Fruit fly (Drosophila melanogaster) whole organism, prepupa: ENCODE measurements around the gene CG32454.
A peak's percentile ranks its signal among the peaks of the same experiment; 100 is the strongest.

Experiments
- CG4318 ChIP-seq: fragments of 200-800 bp; sonication (Bioruptor generic); optimal IDR thresholded peaks from 3 replicates; lab custom pipeline; 2017; ENCODE audit warnings: missing biosample characterization, mild to moderate bottlenecking, missing genetic modification characterization
- CG6854 ChIP-seq: fragments of 200-800 bp; sonication (Bioruptor generic); optimal IDR thresholded peaks from 2 replicates; lab custom pipeline; 2017; ENCODE audit warnings: missing biosample characterization, mild to moderate bottlenecking, missing genetic modification characterization
- Lpt ChIP-seq: fragments of 200-800 bp; sonication (Bioruptor generic); optimal IDR thresholded peaks from 3 replicates; lab custom pipeline; 2016; ENCODE audit warnings: missing biosample characterization, missing genetic modification characterization
- OdsH ChIP-seq: fragments of 200-800 bp; sonication (Bioruptor generic); optimal IDR thresholded peaks from 3 replicates; lab custom pipeline; 2016; ENCODE audit warnings: missing biosample characterization, missing genetic modification characterization
- Sox102F ChIP-seq: fragments of 200-800 bp; sonication (Bioruptor generic); optimal IDR thresholded peaks from 2 replicates; lab custom pipeline; 2016; ENCODE audit warnings: missing biosample characterization, mild to moderate bottlenecking, missing genetic modification characterization
- cyc ChIP-seq: fragments of 200-800 bp; sonication (Bioruptor generic); optimal IDR thresholded peaks from 3 replicates; lab custom pipeline; 2016; ENCODE audit warnings: missing biosample characterization, missing genetic modification characterization
- dac ChIP-seq: fragments of 200-800 bp; sonication (Bioruptor generic); optimal IDR thresholded peaks from 2 replicates; lab custom pipeline; 2017; ENCODE audit warnings: missing biosample characterization, mild to moderate bottlenecking, missing genetic modification characterization
- eg ChIP-seq: fragments of 200-800 bp; sonication (Bioruptor generic); IDR thresholded peaks from 3 replicates; pipeline ENCODE4 v1.3.6; 2022; ENCODE audit warnings: missing biosample characterization, missing genetic modification characterization
- spab ChIP-seq: fragments of 200-800 bp; sonication (Bioruptor generic); optimal IDR thresholded peaks from 2 replicates; lab custom pipeline; 2017; ENCODE audit warnings: missing biosample characterization, mild to moderate bottlenecking, missing genetic modification characterization, missing genetic modification reagents
- svp ChIP-seq: fragments of 200-800 bp; sonication (Bioruptor generic); peaks from one replicate; lab custom pipeline; 2016; ENCODE audit warnings: missing biosample characterization, missing genetic modification characterization
- vri ChIP-seq: fragments of 200-800 bp; sonication (Bioruptor generic); optimal IDR thresholded peaks from 3 replicates; lab custom pipeline; 2016; ENCODE audit warnings: missing biosample characterization, mild to moderate bottlenecking, missing genetic modification characterization

CG32454 gene

DNA sequence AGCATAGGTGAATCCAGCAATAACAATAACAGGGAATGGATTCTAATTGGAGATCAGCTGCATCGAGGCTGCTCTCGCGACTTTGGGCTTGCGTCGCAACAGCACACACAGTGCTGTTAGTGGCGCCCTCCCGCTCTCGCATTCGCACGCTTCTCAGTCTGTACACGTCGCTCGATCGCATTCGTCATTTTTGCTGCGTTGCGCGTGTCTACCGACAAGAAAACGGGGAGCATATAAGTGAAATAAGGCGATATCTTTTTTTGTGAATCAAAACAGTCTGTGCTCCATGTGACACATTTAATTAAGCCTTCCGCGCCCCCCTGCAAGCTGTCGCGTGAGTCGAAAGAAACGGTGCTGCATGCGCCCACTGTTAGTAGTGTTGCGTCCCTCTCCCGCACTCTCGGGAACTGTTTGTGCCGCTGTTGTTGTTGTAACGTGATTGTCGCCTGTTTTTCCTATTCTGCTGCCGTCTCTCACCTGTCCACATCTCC, 43.9 kb downstream of the CG32454 start (continued):
- TF ChIP-seq eg (GFP tag; lab: Robert Waterston, UW) (0 out of 3 replicates have a peak, but pooled peaks have one; percentile 41), vri (GFP tag; lab: Kevin White, UChicago) (no peak), OdsH (no peak), Lpt (peak; percentile 10), CG6854 (GFP tag; lab: Kevin White, UChicago) (peak; percentile 22), CG4318 (GFP tag; lab: Kevin White, UChicago) (no peak), dac (GFP tag; lab: Kevin White, UChicago) (no peak)

DNA sequence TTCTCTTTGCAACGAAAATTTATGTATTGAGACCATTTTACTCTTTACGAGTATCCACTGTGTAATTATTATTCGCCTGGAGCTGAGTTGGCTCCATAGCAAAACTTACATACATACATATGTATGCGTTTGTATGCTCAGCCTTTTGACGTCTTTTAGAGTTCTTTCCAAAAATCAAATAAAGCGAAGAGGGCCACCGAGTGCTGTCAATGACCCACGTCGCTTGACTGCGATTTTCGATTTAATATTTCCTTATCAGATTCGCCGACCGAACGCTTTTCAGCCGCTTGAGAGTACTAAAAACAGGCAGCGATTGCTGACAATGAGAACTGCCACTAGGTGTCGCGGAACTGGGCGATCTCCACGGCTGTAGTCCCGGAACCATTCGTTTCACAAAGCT, 44.9 kb downstream of the CG32454 start:
- peak; percentile 11 for TF ChIP-seq Sox102F (GFP tag; lab: Kevin White, UChicago)
- no peak for TF ChIP-seq spab (GFP tag; lab: Kevin White, UChicago)
- TF ChIP-seq cyc (GFP tag; lab: Kevin White, UChicago) = peak; percentile 20
- peak; percentile 92 for TF ChIP-seq svp (GFP tag; lab: Kevin White, UChicago)
- TF ChIP-seq, all 60 proteins: peak for 3
